Fruit fly (Drosophila melanogaster): Measurements from ENCODE around the gene CG4822.

The CG4822 gene

DNA sequence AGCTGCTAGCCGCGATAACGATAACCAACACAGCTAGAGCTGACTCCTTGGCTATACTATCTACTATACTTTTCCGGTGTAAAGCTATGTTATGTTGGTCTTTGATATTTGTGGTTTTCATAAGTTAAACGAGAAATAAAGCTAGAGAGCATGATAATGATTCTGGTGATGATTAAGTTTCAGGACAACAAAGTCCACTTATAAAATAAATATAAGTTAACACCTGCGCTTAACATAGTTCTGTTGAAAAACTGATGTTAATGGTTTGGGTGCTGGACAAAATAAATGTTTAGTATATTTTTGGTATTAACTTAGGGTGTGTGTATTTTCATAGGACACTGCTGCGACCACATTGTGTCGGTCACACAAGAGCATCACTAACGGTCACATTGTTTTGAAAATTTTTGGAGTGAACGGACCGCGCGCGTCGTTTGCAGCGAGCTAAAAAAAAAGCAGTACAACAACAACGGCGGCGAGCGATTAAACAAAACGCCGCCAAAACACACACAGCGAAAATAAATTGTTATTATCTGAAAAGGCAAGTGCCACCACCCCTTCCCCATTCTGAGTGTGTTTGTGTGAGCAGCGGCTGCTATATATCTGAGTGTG lies 37.2 kb upstream of the CG4822 start, which contains the start of the genes CG33635 and spen (continued):
- peak; percentile 50 for TF ChIP-seq CG13296 (GFP tag; optimal IDR thresholded peaks at IDR 0.05)

DNA sequence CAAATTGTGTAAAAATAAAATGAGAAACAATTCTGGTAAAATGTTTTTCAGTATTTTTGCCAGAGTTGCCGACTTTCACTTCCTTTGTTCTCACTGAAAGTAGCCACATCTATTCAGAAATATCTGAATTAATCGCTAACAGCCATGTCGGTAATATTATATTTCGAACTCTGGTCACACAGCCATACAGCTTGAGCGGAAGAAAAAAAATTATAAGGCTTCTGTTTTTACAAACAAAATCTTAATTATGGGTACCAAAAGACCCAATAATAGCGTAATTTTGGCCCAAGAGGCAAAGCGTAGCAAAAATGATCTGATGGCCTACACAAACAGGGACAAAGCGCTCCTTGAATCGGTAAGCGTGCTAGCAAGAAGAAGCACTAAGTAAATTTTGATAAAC lies 34.4 kb upstream of the CG4822 start, which contains the start of gene CG3436:
Gene CG3436 (plus strand): TSS at position 36 of the 400 bp plus-strand sequence.
- TF ChIP-seq CG8290 (GFP tag; optimal IDR thresholded peaks at IDR 0.05) (no peak), CG8290 (tag; optimal IDR thresholded peaks at IDR 0.05) (peak in 1 of 2 experiments; percentile 38), Hmr (GFP tag; optimal IDR thresholded peaks at IDR 0.05) (peak; percentile 27), CHES-1-like (GFP tag; optimal IDR thresholded peaks at IDR 0.05) (peak; percentile 40), stwl (tag; optimal IDR thresholded peaks at IDR 0.05) (peak; percentile 88), Med (GFP tag) (peak; percentile 82), CG9797 (GFP tag; optimal IDR thresholded peaks at IDR 0.05) (peak; percentile 86), psq (GFP tag; optimal IDR thresholded peaks at IDR 0.05) (no peak), D (optimal IDR thresholded peaks at IDR 0.05) (no peak), D (GFP tag; optimal IDR thresholded peaks at IDR 0.05) (no peak), CG10267 (tag; optimal IDR thresholded peaks at IDR 0.05) (peak; percentile 31), CG13123 (GFP tag; optimal IDR thresholded peaks at IDR 0.05) (no peak), CG16863 (GFP tag; optimal IDR thresholded peaks at IDR 0.05) (no peak), phol (tag; optimal IDR thresholded peaks at IDR 0.05) (peak; percentile 52), CG17802 (tag; optimal IDR thresholded peaks at IDR 0.05) (peak; percentile 33), grau (tag; optimal IDR thresholded peaks at IDR 0.05) (peak; percentile 24), CG4617 (GFP tag; optimal IDR thresholded peaks at IDR 0.05; ENCODE audit: borderline replicate concordance) (peak; percentile 96), CG15601 (tag; optimal IDR thresholded peaks at IDR 0.05) (peak; percentile 8), CG7987 (GFP tag; optimal IDR thresholded peaks at IDR 0.05) (peak; percentile 24), BEAF-32 (GFP tag; optimal IDR thresholded peaks at IDR 0.05) (peak; percentile 71), ci (GFP tag; IDR thresholded peaks at IDR 0.05) (no peak), insv (GFP tag; optimal IDR thresholded peaks at IDR 0.05) (peak in 1 of 2 experiments; percentile 4), fu2 (GFP tag; optimal IDR thresholded peaks at IDR 0.05) (no peak), HmgZ (tag; optimal IDR thresholded peaks at IDR 0.05) (peak; percentile 55), Sin3A (optimal IDR thresholded peaks at IDR 0.05) (peak; percentile 44), CG17829 (tag; optimal IDR thresholded peaks at IDR 0.05) (peak; percentile 15), YL-1 (GFP tag; optimal IDR thresholded peaks at IDR 0.05) (peak; percentile 62), sob (GFP tag; IDR thresholded peaks at IDR 0.05) (no peak), CG14710 (tag; optimal IDR thresholded peaks at IDR 0.05) (peak; percentile 59), CG3726 (GFP tag; IDR thresholded peaks at IDR 0.05) (no peak), hkb (optimal IDR thresholded peaks at IDR 0.05) (peak; percentile 42), hkb (GFP tag; IDR thresholded peaks at IDR 0.05) (no peak), CG10979 (tag; optimal IDR thresholded peaks at IDR 0.05) (no peak), trem (tag; optimal IDR thresholded peaks at IDR 0.05) (peak; percentile 59), CG5953 (GFP tag; IDR thresholded peaks at IDR 0.05) (no peak), NC2β (GFP tag; optimal IDR thresholded peaks at IDR 0.05) (peak; percentile 12), Hey (tag; optimal IDR thresholded peaks at IDR 0.05) (no peak), CG12391 (tag; optimal IDR thresholded peaks at IDR 0.05) (peak; percentile 19), CG13624 (GFP tag; optimal IDR thresholded peaks at IDR 0.05) (peak; percentile 14), CG18011 (GFP tag; optimal IDR thresholded peaks at IDR 0.05) (no peak), nom (GFP tag; optimal IDR thresholded peaks at IDR 0.05) (peak; percentile 5), Dp (GFP tag; optimal IDR thresholded peaks at IDR 0.05) (peak; percentile 22), zen (tag; optimal IDR thresholded peaks at IDR 0.05) (peak; percentile 9), CG9817 (tag; optimal IDR thresholded peaks at IDR 0.05) (peak; percentile 17), CG2712 (tag; optimal IDR thresholded peaks at IDR 0.05) (peak; percentile 41), CG12659 (GFP tag; optimal IDR thresholded peaks at IDR 0.05) (peak; percentile 68), B-H2 (GFP tag; optimal IDR thresholded peaks at IDR 0.05) (peak; percentile 47), ara (GFP tag; IDR thresholded peaks at IDR 0.05) (no peak)

Data from whole organism, embryonic.